Worm (Caenorhabditis elegans) whole organism, midembryonic: Measurements from ENCODE around the gene rsf-1.

Experiments used
- flt-1 ChIP-seq: fragments of 200-800 bp; sonication (Bioruptor generic); IDR thresholded peaks from 2 replicates; pipeline ENCODE4 v1.3.6; 2022; ENCODE audit warnings: missing genetic modification characterization, missing compliant biosample characterization
- klf-2 ChIP-seq: fragments of 200-800 bp; sonication (Bioruptor generic); conservative IDR thresholded peaks from 2 replicates; pipeline ENCODE4 v1.3.6; 2022; ENCODE audit warnings: missing genetic modification reagents, missing genetic modification characterization, missing compliant biosample characterization
- med-1 ChIP-seq: sonication (generic microtip); optimal IDR thresholded peaks from 2 replicates; lab custom pipeline; 2017; ENCODE audit warnings: missing genetic modification characterization, mild to moderate bottlenecking, missing compliant biosample characterization, antibody characterized with exemption, missing genetic modification reagents; ENCODE audit not compliant: insufficient read depth
- ref-1 ChIP-seq: fragments of 200-800 bp; sonication (Bioruptor generic); conservative IDR thresholded peaks from 2 replicates; pipeline ENCODE4 v1.3.6; 2022; ENCODE audit warnings: missing genetic modification reagents, missing genetic modification characterization, missing compliant biosample characterization
- ztf-29 ChIP-seq: fragments of 200-800 bp; sonication (Bioruptor generic); IDR thresholded peaks from 2 replicates; pipeline ENCODE4 v1.3.6; 2022; ENCODE audit warnings: missing genetic modification reagents, missing genetic modification characterization, missing compliant biosample characterization

ce11 chrII:11276879-11277278, 29.3 kb upstream of the rsf-1 start:
- TF ChIP-seq flt-1 (no peak), med-1 (GFP tag; lab: Kevin White, UChicago) (no peak), ref-1 (GFP tag; lab: Robert Waterston, UW) (no peak), klf-2 (GFP tag; lab: Robert Waterston, UW) (no peak), ztf-29 (GFP tag; lab: Robert Waterston, UW) (no peak)
